Fruit fly (Drosophila melanogaster) whole organism, embryonic: Measurements from ENCODE around the gene CG17230.

Source experiments
- ATbp ChIP-seq: fragments of 200-800 bp; sonication (Bioruptor generic); optimal IDR thresholded peaks from 2 replicates; lab custom pipeline; 2017; ENCODE audit warnings: missing biosample characterization, mild to moderate bottlenecking, missing genetic modification characterization, missing genetic modification reagents
- Adf1 ChIP-seq: fragments of 200-800 bp; sonication (Bioruptor generic); IDR thresholded peaks from 2 replicates; pipeline ENCODE4 v1.3.6; 2022; ENCODE audit warnings: missing biosample characterization, missing genetic modification characterization
- Atf3 ChIP-seq: fragments of 200-800 bp; sonication (Bioruptor generic); optimal IDR thresholded peaks from 3 replicates; lab custom pipeline; 2016; ENCODE audit warnings: missing biosample characterization, missing genetic modification characterization
- CG10565 ChIP-seq: fragments of 200-800 bp; sonication (Bioruptor generic); optimal IDR thresholded peaks from 3 replicates; lab custom pipeline; 2016; ENCODE audit warnings: missing biosample characterization, mild to moderate bottlenecking, missing genetic modification characterization
- CG12155 ChIP-seq: fragments of 200-800 bp; sonication (Bioruptor generic); optimal IDR thresholded peaks from 3 replicates; lab custom pipeline; 2016; ENCODE audit warnings: missing biosample characterization, missing genetic modification characterization
- CG12236 ChIP-seq: fragments of 200-800 bp; sonication (Bioruptor generic); optimal IDR thresholded peaks from 2 replicates; lab custom pipeline; 2016; ENCODE audit warnings: missing biosample characterization, missing genetic modification characterization
- CG17385 ChIP-seq: fragments of 200-800 bp; sonication (Bioruptor generic); optimal IDR thresholded peaks from 3 replicates; lab custom pipeline; 2018; ENCODE audit warnings: missing biosample characterization, mild to moderate bottlenecking, missing genetic modification characterization
- CG17568 ChIP-seq: fragments of 200-800 bp; sonication (Bioruptor generic); optimal IDR thresholded peaks from 2 replicates; lab custom pipeline; 2018; ENCODE audit warnings: missing biosample characterization, mild to moderate bottlenecking, missing genetic modification characterization, moderate library complexity
- CG18011 ChIP-seq: fragments of 200-800 bp; sonication (Bioruptor generic); optimal IDR thresholded peaks from 2 replicates; lab custom pipeline; 2017; ENCODE audit warnings: missing biosample characterization, missing genetic modification characterization, mild to moderate bottlenecking, moderate library complexity, missing genotype
- CG2875 ChIP-seq: fragments of 200-800 bp; sonication (Bioruptor generic); optimal IDR thresholded peaks from 2 replicates; lab custom pipeline; 2017; ENCODE audit warnings: missing biosample characterization, mild to moderate bottlenecking, missing genetic modification characterization, missing genetic modification reagents
- CG31224 ChIP-seq: fragments of 200-800 bp; sonication (Bioruptor generic); IDR thresholded peaks from 2 replicates; pipeline ENCODE4 v1.3.6; 2022; ENCODE audit warnings: missing biosample characterization, missing genetic modification characterization
- CG34376 ChIP-seq: fragments of 200-800 bp; sonication (Bioruptor generic); optimal IDR thresholded peaks from 2 replicates; lab custom pipeline; 2018; ENCODE audit warnings: missing biosample characterization, mild to moderate bottlenecking, missing genetic modification characterization
- CG3995 ChIP-seq: fragments of 200-800 bp; sonication (Bioruptor generic); optimal IDR thresholded peaks from 3 replicates; lab custom pipeline; 2016; ENCODE audit warnings: missing biosample characterization, missing genetic modification characterization
- CG42726 ChIP-seq: fragments of 200-800 bp; sonication (Bioruptor generic); IDR thresholded peaks from 2 replicates; pipeline ENCODE4 v1.3.6; 2022; ENCODE audit warnings: missing biosample characterization, missing genetic modification characterization; ENCODE audit not compliant: partially characterized antibody
- CG4404 ChIP-seq: fragments of 200-800 bp; sonication (Bioruptor generic); IDR thresholded peaks from 2 replicates; pipeline ENCODE4 v1.3.6; 2022; ENCODE audit warnings: missing biosample characterization, missing genetic modification characterization
- CG5180 ChIP-seq: fragments of 200-800 bp; sonication (Bioruptor generic); optimal IDR thresholded peaks from 3 replicates; lab custom pipeline; 2017; ENCODE audit warnings: missing biosample characterization, missing genetic modification characterization, mild to moderate bottlenecking, moderate library complexity, missing genetic modification reagents
- CG5953 ChIP-seq: fragments of 200-800 bp; sonication (Bioruptor generic); IDR thresholded peaks from 2 replicates; pipeline ENCODE4 v1.3.6; 2022; ENCODE audit warnings: missing biosample characterization, missing genetic modification characterization
- CG6813 ChIP-seq: fragments of 200-800 bp; sonication (Bioruptor generic); optimal IDR thresholded peaks from 2 replicates; lab custom pipeline; 2017; ENCODE audit warnings: missing biosample characterization, missing genetic modification characterization, mild to moderate bottlenecking, moderate library complexity, missing genetic modification reagents
- CG7839 ChIP-seq: fragments of 200-800 bp; sonication (Bioruptor generic); optimal IDR thresholded peaks from 3 replicates; lab custom pipeline; 2018; ENCODE audit warnings: missing biosample characterization, mild to moderate bottlenecking, missing genetic modification characterization, moderate library complexity
- CG9215 ChIP-seq: fragments of 200-800 bp; sonication (Bioruptor generic); IDR thresholded peaks from 2 replicates; pipeline ENCODE4 v1.3.6; 2022; ENCODE audit warnings: missing biosample characterization, missing genetic modification characterization
- CG9817 ChIP-seq: fragments of 200-800 bp; sonication (Bioruptor generic); optimal IDR thresholded peaks from 2 replicates; lab custom pipeline; 2018; ENCODE audit warnings: missing biosample characterization, mild to moderate bottlenecking, missing genetic modification characterization, moderate library complexity
- CkIIα-i1 ChIP-seq: fragments of 200-800 bp; sonication (Bioruptor generic); IDR thresholded peaks from 2 replicates; pipeline ENCODE4 v1.3.6; 2022; ENCODE audit warnings: missing biosample characterization, missing genetic modification characterization
- CoRest ChIP-seq: fragments of 200-800 bp; sonication (Bioruptor generic); optimal IDR thresholded peaks from 3 replicates; lab custom pipeline; 2018; ENCODE audit warnings: missing biosample characterization, mild to moderate bottlenecking, missing genetic modification characterization, moderate library complexity
- Doc3 ChIP-seq: fragments of 200-800 bp; sonication (Bioruptor generic); IDR thresholded peaks from 3 replicates; pipeline ENCODE4 v1.3.6; 2022; ENCODE audit warnings: missing biosample characterization, missing genetic modification characterization; ENCODE audit not compliant: partially characterized antibody
- Ets65A ChIP-seq: fragments of 200-800 bp; sonication (Bioruptor generic); peaks from one replicate; lab custom pipeline; 2016; ENCODE audit warnings: missing biosample characterization, missing genetic modification characterization
- Hey ChIP-seq: fragments of 200-800 bp; sonication (Bioruptor generic); optimal IDR thresholded peaks from 3 replicates; lab custom pipeline; 2018; ENCODE audit warnings: missing biosample characterization, mild to moderate bottlenecking, missing genetic modification characterization
- HmgZ ChIP-seq: fragments of 200-800 bp; sonication (Bioruptor generic); optimal IDR thresholded peaks from 2 replicates; lab custom pipeline; 2018; ENCODE audit warnings: missing biosample characterization, mild to moderate bottlenecking, missing genetic modification characterization
- Kr ChIP-seq: fragments of 200-800 bp; sonication (Bioruptor generic); optimal IDR thresholded peaks from 2 replicates; lab custom pipeline; 2017; ENCODE audit warnings: missing biosample characterization, mild to moderate bottlenecking, missing genetic modification characterization
- Max ChIP-seq: fragments of 200-800 bp; sonication (Bioruptor generic); optimal IDR thresholded peaks from 2 replicates; lab custom pipeline; 2016; ENCODE audit warnings: missing biosample characterization, mild to moderate bottlenecking, missing genetic modification characterization
- Myb ChIP-seq: fragments of 200-800 bp; sonication (Bioruptor generic); optimal IDR thresholded peaks from 2 replicates; lab custom pipeline; 2016; ENCODE audit warnings: missing biosample characterization, missing genetic modification characterization
- NFAT ChIP-seq: fragments of 200-800 bp; sonication (Bioruptor generic); IDR thresholded peaks from 2 replicates; pipeline ENCODE4 v1.3.6; 2022; ENCODE audit warnings: missing biosample characterization, missing genetic modification characterization
- Xrp1 ChIP-seq: fragments of 200-800 bp; sonication (Bioruptor generic); IDR thresholded peaks from 2 replicates; pipeline ENCODE4 v1.3.6; 2022; ENCODE audit warnings: missing biosample characterization, missing genetic modification characterization
- al ChIP-seq: fragments of 200-800 bp; sonication (Bioruptor generic); IDR thresholded peaks from 2 replicates; pipeline ENCODE4 v1.3.6; 2022; ENCODE audit warnings: missing biosample characterization, missing genetic modification characterization
- ara ChIP-seq: fragments of 200-800 bp; sonication (Bioruptor generic); IDR thresholded peaks from 2 replicates; pipeline ENCODE4 v1.3.6; 2022; ENCODE audit warnings: missing biosample characterization, missing genetic modification characterization
- ato ChIP-seq: fragments of 200-800 bp; sonication (Bioruptor generic); IDR thresholded peaks from 2 replicates; pipeline ENCODE4 v1.3.6; 2022; ENCODE audit warnings: missing biosample characterization, missing genetic modification characterization; ENCODE audit not compliant: partially characterized antibody
- bigmax ChIP-seq: fragments of 200-800 bp; sonication (Bioruptor generic); optimal IDR thresholded peaks from 2 replicates; lab custom pipeline; 2018; ENCODE audit warnings: missing biosample characterization, mild to moderate bottlenecking, missing genetic modification characterization
- cg ChIP-seq: fragments of 200-800 bp; sonication (Bioruptor generic); optimal IDR thresholded peaks from 3 replicates; lab custom pipeline; 2019; ENCODE audit warnings: missing biosample characterization, mild to moderate bottlenecking, missing genetic modification characterization, moderate library complexity
- danr ChIP-seq: fragments of 200-800 bp; sonication (Bioruptor generic); IDR thresholded peaks from 2 replicates; pipeline ENCODE4 v1.3.6; 2022; ENCODE audit warnings: missing biosample characterization, missing genetic modification characterization
- ems ChIP-seq: fragments of 200-800 bp; sonication (Bioruptor generic); optimal IDR thresholded peaks from 3 replicates; lab custom pipeline; 2016; ENCODE audit warnings: missing biosample characterization, missing genetic modification characterization
- fru ChIP-seq: fragments of >200 bp; optimal IDR thresholded peaks from 2 replicates; lab custom pipeline; 2017
- gfzf ChIP-seq: fragments of 200-800 bp; sonication (Bioruptor generic); optimal IDR thresholded peaks from 2 replicates; lab custom pipeline; 2016; ENCODE audit warnings: missing biosample characterization, mild to moderate bottlenecking, missing genetic modification characterization, moderate library complexity
- gsb-n ChIP-seq: fragments of 200-800 bp; sonication (Bioruptor generic); optimal IDR thresholded peaks from 3 replicates; lab custom pipeline; 2018; ENCODE audit warnings: missing biosample characterization, mild to moderate bottlenecking, missing genetic modification characterization
- h ChIP-seq: fragments of >200 bp; optimal IDR thresholded peaks from 2 replicates; lab custom pipeline; 2017
- hkb ChIP-seq, 2 experiments: fragments of 200-800 bp in 1 of 2; fragments of >200 bp in 1 of 2; sonication (Bioruptor generic) in 1 of 2; IDR thresholded peaks in 1 of 2; optimal IDR thresholded peaks in 1 of 2; 2 replicates each; pipeline versions ENCODE4 v1.3.6 to Lab custom; 2017 to 2022; ENCODE audit warnings: missing biosample characterization in 1 of 2, missing genetic modification characterization in 1 of 2
- nau ChIP-seq: fragments of 200-800 bp; sonication (Bioruptor generic); optimal IDR thresholded peaks from 3 replicates; lab custom pipeline; 2017; ENCODE audit warnings: missing biosample characterization, mild to moderate bottlenecking, missing genetic modification characterization, missing genetic modification reagents
- peb ChIP-seq: fragments of 200-800 bp; sonication (Bioruptor generic); IDR thresholded peaks from 2 replicates; pipeline ENCODE4 v1.3.6; 2022; ENCODE audit warnings: missing biosample characterization, missing genetic modification characterization
- pita ChIP-seq: fragments of 200-800 bp; sonication (Bioruptor generic); optimal IDR thresholded peaks from 2 replicates; lab custom pipeline; 2017; ENCODE audit warnings: missing biosample characterization, mild to moderate bottlenecking, missing genetic modification characterization
- sr ChIP-seq: fragments of 200-800 bp; sonication (Bioruptor generic); IDR thresholded peaks from 3 replicates; pipeline ENCODE4 v1.3.6; 2022; ENCODE audit warnings: missing biosample characterization, missing genetic modification characterization
- usp ChIP-seq: fragments of >200 bp; optimal IDR thresholded peaks from 2 replicates; lab custom pipeline; 2017; ENCODE audit warnings: missing biosample characterization, missing genetic modification characterization
- zen ChIP-seq: fragments of 200-800 bp; sonication (Bioruptor generic); optimal IDR thresholded peaks from 3 replicates; lab custom pipeline; 2018; ENCODE audit warnings: missing biosample characterization, mild to moderate bottlenecking, missing genetic modification characterization, moderate library complexity
- zf30C ChIP-seq: fragments of 200-800 bp; sonication (Bioruptor generic); optimal IDR thresholded peaks from 3 replicates; lab custom pipeline; 2018; ENCODE audit warnings: missing biosample characterization, mild to moderate bottlenecking, missing genetic modification characterization

CG17230 gene

DNA sequence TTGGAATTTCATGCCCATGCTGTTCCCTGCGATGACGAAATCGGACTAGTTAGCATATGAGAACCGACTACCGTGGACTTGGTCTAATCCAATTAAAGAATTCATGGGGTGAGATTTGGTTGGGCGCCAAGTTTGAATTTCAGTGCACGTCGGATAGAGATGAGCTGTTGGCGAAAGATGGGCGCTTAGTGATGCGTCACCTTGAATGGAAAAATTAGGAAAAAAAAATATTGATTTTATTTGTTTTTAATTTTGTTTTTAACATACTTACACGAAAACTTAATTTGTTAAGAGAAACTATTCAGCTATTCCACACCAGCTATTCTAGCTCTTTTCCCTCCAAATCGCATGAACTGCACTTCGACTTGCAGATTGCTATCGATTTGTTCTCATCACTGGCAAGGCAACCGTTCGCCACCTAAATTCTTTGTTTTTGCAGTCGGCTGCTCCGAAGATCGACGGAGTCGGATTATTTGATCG lies 15.9 kb upstream of the CG17230 start, which contains the start of the genes ninaG and Sptz (continued):
- TF ChIP-seq HmgZ (tag; lab: Kevin White, UChicago) (peak; percentile 95), ems (GFP tag; lab: Kevin White, UChicago) (peak; percentile 96), danr (GFP tag; lab: Robert Waterston, UW) (peak; percentile 88), cg (no peak), nau (GFP tag; lab: Kevin White, UChicago) (no peak), peb (GFP tag; lab: Robert Waterston, UW) (peak; percentile 95), CG2875 (GFP tag; lab: Kevin White, UChicago) (peak; percentile 74), ato (no peak), gsb-n (tag; lab: Kevin White, UChicago) (no peak), CG18011 (GFP tag; lab: Kevin White, UChicago) (peak; percentile 78), CG12236 (peak; percentile 68), Kr (no peak), CG6813 (GFP tag; lab: Kevin White, UChicago) (peak; percentile 69), al (peak; percentile 94), Hey (tag; lab: Kevin White, UChicago) (peak; percentile 80), CG5180 (GFP tag; lab: Kevin White, UChicago) (no peak), CkIIα-i1 (peak; percentile 74), Atf3 (peak; percentile 92), h (no peak), usp (GFP tag; lab: Kevin White, UChicago) (no peak), CG4404 (GFP tag; lab: Robert Waterston, UW) (peak; percentile 97), bigmax (GFP tag; lab: Kevin White, UChicago) (peak; percentile 18), CG34376 (GFP tag; lab: Kevin White, UChicago) (peak; percentile 74), CG5953 (GFP tag; lab: Robert Waterston, UW) (peak; percentile 87), CG9817 (tag; lab: Kevin White, UChicago) (peak; percentile 93), Doc3 (GFP tag; lab: Robert Waterston, UW) (no peak), CoRest (peak; percentile 95), Adf1 (GFP tag; lab: Robert Waterston, UW) (peak; percentile 81), ATbp (GFP tag; lab: Kevin White, UChicago) (no peak), NFAT (peak; percentile 88), CG3995 (GFP tag; lab: Kevin White, UChicago) (peak; percentile 56), Ets65A (GFP tag; lab: Kevin White, UChicago) (peak; percentile 100), Myb (GFP tag; lab: Kevin White, UChicago) (peak; percentile 79), Max (GFP tag; lab: Kevin White, UChicago) (peak; percentile 95), gfzf (GFP tag; lab: Kevin White, UChicago) (peak; percentile 39), ara (GFP tag; lab: Robert Waterston, UW) (peak; percentile 91), pita (no peak), CG17568 (GFP tag; lab: Kevin White, UChicago) (no peak), zf30C (GFP tag; lab: Kevin White, UChicago) (no peak), CG42726 (GFP tag; lab: Robert Waterston, UW) (no peak), CG17385 (GFP tag; lab: Kevin White, UChicago) (peak; percentile 78), CG9215 (peak; percentile 94), CG7839 (peak; percentile 92), sr (GFP tag; lab: Robert Waterston, UW) (peak; percentile 64; the same call in 1 of the 3 replicates), CG10565 (GFP tag; lab: Kevin White, UChicago) (peak; percentile 78), zen (tag; lab: Kevin White, UChicago) (peak; percentile 94), Xrp1 (GFP tag; lab: Robert Waterston, UW) (peak; percentile 97), hkb (optimal IDR thresholded peaks at IDR 0.05; lab: Kevin White, UChicago) (peak; percentile 51), hkb (GFP tag; IDR thresholded peaks at IDR 0.05; lab: Robert Waterston, UW) (peak; percentile 94), CG12155 (GFP tag; lab: Kevin White, UChicago) (peak; percentile 94), fru (lab: Kevin White, UChicago) (no peak), CG31224 (GFP tag; lab: Robert Waterston, UW) (peak; percentile 90)
